Fruit fly (Drosophila melanogaster) whole organism, embryonic: ENCODE measurements around the gene CG44261.

Source experiments
- Atf-2 ChIP-seq: fragments of 200-800 bp; sonication (Bioruptor generic); optimal IDR thresholded peaks from 2 replicates; lab custom pipeline; 2016; ENCODE audit warnings: missing biosample characterization, missing genetic modification characterization
- B-H2 ChIP-seq: fragments of 200-800 bp; sonication (Bioruptor generic); optimal IDR thresholded peaks from 2 replicates; lab custom pipeline; 2018; ENCODE audit warnings: missing biosample characterization, mild to moderate bottlenecking, missing genetic modification characterization
- BEAF-32 ChIP-seq: fragments of 200-800 bp; sonication (Bioruptor generic); optimal IDR thresholded peaks from 3 replicates; lab custom pipeline; 2017; ENCODE audit warnings: missing biosample characterization, missing genetic modification characterization, mild to moderate bottlenecking, moderate library complexity, missing genetic modification reagents
- CG10209 ChIP-seq: fragments of 200-800 bp; sonication (Bioruptor generic); optimal IDR thresholded peaks from 3 replicates; lab custom pipeline; 2017; ENCODE audit warnings: missing biosample characterization, mild to moderate bottlenecking, missing genetic modification characterization, missing genetic modification reagents
- CG10321 ChIP-seq: fragments of 200-800 bp; sonication (Bioruptor generic); IDR thresholded peaks from 2 replicates; pipeline ENCODE4 v1.3.6; 2022; ENCODE audit warnings: missing biosample characterization, missing genetic modification characterization
- CG10366 ChIP-seq: fragments of 200-800 bp; sonication (Bioruptor generic); IDR thresholded peaks from 2 replicates; pipeline ENCODE4 v1.3.6; 2022; ENCODE audit warnings: missing biosample characterization, missing genetic modification characterization
- CG11085 ChIP-seq: fragments of 200-800 bp; sonication (Bioruptor generic); IDR thresholded peaks from 2 replicates; pipeline ENCODE4 v1.3.6; 2022; ENCODE audit warnings: missing biosample characterization, missing genetic modification characterization
- CG12236 ChIP-seq: fragments of 200-800 bp; sonication (Bioruptor generic); optimal IDR thresholded peaks from 2 replicates; lab custom pipeline; 2016; ENCODE audit warnings: missing biosample characterization, missing genetic modification characterization
- CG15514 ChIP-seq: fragments of 200-800 bp; sonication (Bioruptor generic); optimal IDR thresholded peaks from 3 replicates; lab custom pipeline; 2017; ENCODE audit warnings: missing biosample characterization, missing genetic modification characterization, mild to moderate bottlenecking, moderate library complexity, missing genetic modification reagents
- CG15601 ChIP-seq: fragments of 200-800 bp; sonication (Bioruptor generic); optimal IDR thresholded peaks from 3 replicates; lab custom pipeline; 2019; ENCODE audit warnings: missing biosample characterization, mild to moderate bottlenecking, missing genetic modification characterization, moderate library complexity
- CG17328 ChIP-seq: fragments of 200-800 bp; sonication (Bioruptor generic); IDR thresholded peaks from 2 replicates; pipeline ENCODE4 v1.3.6; 2022; ENCODE audit warnings: missing biosample characterization, missing genetic modification characterization
- CG17568 ChIP-seq: fragments of 200-800 bp; sonication (Bioruptor generic); optimal IDR thresholded peaks from 2 replicates; lab custom pipeline; 2018; ENCODE audit warnings: missing biosample characterization, mild to moderate bottlenecking, missing genetic modification characterization, moderate library complexity
- CG2120 ChIP-seq: fragments of 200-800 bp; sonication (Bioruptor generic); optimal IDR thresholded peaks from 3 replicates; lab custom pipeline; 2016; ENCODE audit warnings: missing biosample characterization, missing genetic modification characterization
- CG2199 ChIP-seq: fragments of 200-800 bp; sonication (Bioruptor generic); IDR thresholded peaks from 3 replicates; pipeline ENCODE4 v1.3.6; 2022; ENCODE audit warnings: missing biosample characterization, missing genetic modification characterization
- CG2678 ChIP-seq: fragments of 200-800 bp; sonication (Bioruptor generic); optimal IDR thresholded peaks from 3 replicates; lab custom pipeline; 2019; ENCODE audit warnings: missing biosample characterization, mild to moderate bottlenecking, missing genetic modification characterization, moderate library complexity
- CG6813 ChIP-seq: fragments of 200-800 bp; sonication (Bioruptor generic); optimal IDR thresholded peaks from 2 replicates; lab custom pipeline; 2017; ENCODE audit warnings: missing biosample characterization, missing genetic modification characterization, mild to moderate bottlenecking, moderate library complexity, missing genetic modification reagents
- CG8388 ChIP-seq: fragments of 200-800 bp; sonication (Bioruptor generic); optimal IDR thresholded peaks from 2 replicates; lab custom pipeline; 2019; ENCODE audit warnings: missing biosample characterization, mild to moderate bottlenecking, missing genetic modification characterization, moderate library complexity
- D19B ChIP-seq: fragments of 200-800 bp; sonication (Bioruptor generic); optimal IDR thresholded peaks from 2 replicates; lab custom pipeline; 2017; ENCODE audit warnings: missing biosample characterization, mild to moderate bottlenecking, missing genetic modification characterization
- Deaf1 ChIP-seq: fragments of 200-800 bp; optimal IDR thresholded peaks from 3 replicates; lab custom pipeline; 2019; ENCODE audit warnings: missing biosample characterization, mild to moderate bottlenecking, missing genetic modification characterization, moderate library complexity
- HmgZ ChIP-seq: fragments of 200-800 bp; sonication (Bioruptor generic); optimal IDR thresholded peaks from 2 replicates; lab custom pipeline; 2018; ENCODE audit warnings: missing biosample characterization, mild to moderate bottlenecking, missing genetic modification characterization
- Hmx ChIP-seq: fragments of 200-800 bp; sonication (Bioruptor generic); optimal IDR thresholded peaks from 2 replicates; lab custom pipeline; 2016; ENCODE audit warnings: missing biosample characterization, missing genetic modification characterization
- Kr ChIP-seq: fragments of 200-800 bp; sonication (Bioruptor generic); optimal IDR thresholded peaks from 2 replicates; lab custom pipeline; 2017; ENCODE audit warnings: missing biosample characterization, mild to moderate bottlenecking, missing genetic modification characterization
- Mad ChIP-seq: fragments of 200-800 bp; sonication (Bioruptor generic); optimal IDR thresholded peaks from 2 replicates; lab custom pipeline; 2016; ENCODE audit warnings: missing biosample characterization, missing genetic modification characterization
- Pdp1 ChIP-seq, 2 experiments: fragments of 200-800 bp; sonication (Bioruptor generic); optimal IDR thresholded peaks; 3 replicates each; lab custom pipeline; 2016; ENCODE audit warnings: missing biosample characterization in 2 of 2, missing genetic modification characterization in 2 of 2, mild to moderate bottlenecking in 1 of 2, moderate library complexity in 1 of 2
- Ravus ChIP-seq: fragments of 200-800 bp; sonication (Bioruptor generic); IDR thresholded peaks from 2 replicates; pipeline ENCODE4 v1.3.6; 2022; ENCODE audit warnings: missing biosample characterization, missing genetic modification characterization
- Usf ChIP-seq: fragments of 200-800 bp; sonication (Bioruptor generic); optimal IDR thresholded peaks from 2 replicates; lab custom pipeline; 2017; ENCODE audit warnings: missing genotype, missing biosample characterization, missing genetic modification characterization
- ap ChIP-seq: fragments of 200-800 bp; sonication (Bioruptor generic); IDR thresholded peaks from 2 replicates; pipeline ENCODE4 v1.3.6; 2022; ENCODE audit warnings: missing biosample characterization, missing genetic modification characterization
- br ChIP-seq: fragments of >200 bp; optimal IDR thresholded peaks from 2 replicates; lab custom pipeline; 2017
- cg ChIP-seq: fragments of 200-800 bp; sonication (Bioruptor generic); optimal IDR thresholded peaks from 3 replicates; lab custom pipeline; 2019; ENCODE audit warnings: missing biosample characterization, mild to moderate bottlenecking, missing genetic modification characterization, moderate library complexity
- ems ChIP-seq: fragments of 200-800 bp; sonication (Bioruptor generic); optimal IDR thresholded peaks from 3 replicates; lab custom pipeline; 2016; ENCODE audit warnings: missing biosample characterization, missing genetic modification characterization
- gce ChIP-seq: fragments of 200-800 bp; sonication (Bioruptor generic); IDR thresholded peaks from 3 replicates; pipeline ENCODE4 v1.3.6; 2022; ENCODE audit warnings: missing biosample characterization, missing genetic modification characterization
- hbn ChIP-seq: fragments of 200-800 bp; sonication (Bioruptor generic); IDR thresholded peaks from 2 replicates; pipeline ENCODE4 v1.3.6; 2022; ENCODE audit warnings: missing biosample characterization, missing genetic modification characterization; ENCODE audit not compliant: partially characterized antibody
- her ChIP-seq: fragments of 200-800 bp; sonication (Bioruptor generic); optimal IDR thresholded peaks from 2 replicates; lab custom pipeline; 2016; ENCODE audit warnings: missing biosample characterization, missing genetic modification characterization
- mam ChIP-seq: fragments of 200-800 bp; sonication (Bioruptor generic); optimal IDR thresholded peaks from 3 replicates; lab custom pipeline; 2016; ENCODE audit warnings: missing biosample characterization, missing genetic modification characterization
- nom ChIP-seq: fragments of 200-800 bp; sonication (Bioruptor generic); optimal IDR thresholded peaks from 2 replicates; lab custom pipeline; 2017; ENCODE audit warnings: missing biosample characterization, missing genetic modification characterization, mild to moderate bottlenecking, moderate library complexity, missing genetic modification reagents
- pfk ChIP-seq: fragments of 200-800 bp; sonication (Bioruptor generic); optimal IDR thresholded peaks from 2 replicates; lab custom pipeline; 2018; ENCODE audit warnings: missing biosample characterization, mild to moderate bottlenecking, missing genetic modification characterization, moderate library complexity
- run ChIP-seq: fragments of 200-800 bp; sonication (Bioruptor generic); optimal IDR thresholded peaks from 3 replicates; lab custom pipeline; 2018; ENCODE audit warnings: missing biosample characterization, mild to moderate bottlenecking, missing genetic modification characterization
- schlank ChIP-seq: fragments of 200-800 bp; sonication (Bioruptor generic); optimal IDR thresholded peaks from 2 replicates; lab custom pipeline; 2018; ENCODE audit warnings: missing biosample characterization, mild to moderate bottlenecking, missing genetic modification characterization
- slou ChIP-seq: fragments of 200-800 bp; sonication (Bioruptor generic); optimal IDR thresholded peaks from 3 replicates; lab custom pipeline; 2016; ENCODE audit warnings: missing biosample characterization, missing genetic modification characterization
- sna ChIP-seq: fragments of 200-800 bp; sonication (Bioruptor generic); IDR thresholded peaks from 2 replicates; pipeline ENCODE4 v1.3.6; 2022; ENCODE audit warnings: missing biosample characterization, missing genetic modification characterization; ENCODE audit not compliant: partially characterized antibody
- sr ChIP-seq: fragments of 200-800 bp; sonication (Bioruptor generic); IDR thresholded peaks from 3 replicates; pipeline ENCODE4 v1.3.6; 2022; ENCODE audit warnings: missing biosample characterization, missing genetic modification characterization
- ssp ChIP-seq: fragments of 200-800 bp; sonication (Bioruptor generic); IDR thresholded peaks from 2 replicates; pipeline ENCODE4 v1.3.6; 2022; ENCODE audit warnings: missing biosample characterization, missing genetic modification characterization
- tll ChIP-seq, 2 experiments: fragments of 200-800 bp in 1 of 2; fragments of >200 bp in 1 of 2; sonication (Bioruptor generic) in 1 of 2; optimal IDR thresholded peaks; 2 replicates each; lab custom pipeline; 2017 to 2019; ENCODE audit warnings: missing biosample characterization in 2 of 2, missing genetic modification characterization in 2 of 2, mild to moderate bottlenecking in 1 of 2, moderate library complexity in 1 of 2
- trem ChIP-seq: fragments of 200-800 bp; optimal IDR thresholded peaks from 3 replicates; lab custom pipeline; 2019; ENCODE audit warnings: missing biosample characterization, mild to moderate bottlenecking, missing genetic modification characterization, moderate library complexity
- vvl ChIP-seq: fragments of 200-800 bp; sonication (Bioruptor generic); IDR thresholded peaks from 2 replicates; pipeline ENCODE4 v1.3.6; 2022; ENCODE audit warnings: missing biosample characterization, missing genetic modification characterization
- zen ChIP-seq: fragments of 200-800 bp; sonication (Bioruptor generic); optimal IDR thresholded peaks from 3 replicates; lab custom pipeline; 2018; ENCODE audit warnings: missing biosample characterization, mild to moderate bottlenecking, missing genetic modification characterization, moderate library complexity

Gene CG44261

DNA sequence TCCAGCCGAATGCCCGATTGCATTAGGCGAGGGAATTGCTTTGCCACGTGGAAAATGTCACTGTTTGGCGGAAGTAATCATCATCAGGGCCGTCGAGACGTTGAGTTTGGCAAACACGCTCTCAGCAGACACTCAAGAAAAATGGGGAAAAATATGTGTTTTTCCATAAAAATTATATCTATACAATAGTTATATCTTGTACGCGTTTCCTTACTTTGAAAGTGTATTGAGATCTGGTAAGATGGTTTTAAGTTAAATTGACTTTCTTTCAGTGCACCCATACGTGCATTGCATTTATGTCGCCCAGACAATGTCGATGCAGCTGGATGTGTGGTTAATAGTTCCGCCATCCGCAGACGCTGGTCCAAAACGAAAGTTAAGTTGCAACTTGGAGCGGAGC lies 22.0 kb downstream of the CG44261 start (continued):
- TF ChIP-seq tll (GFP tag; optimal IDR thresholded peaks at IDR 0.05; lab: Kevin White, UChicago): no peak
- TF ChIP-seq CG11085 (GFP tag; lab: Robert Waterston, UW): no peak
- no peak for TF ChIP-seq CG2120 (GFP tag; lab: Kevin White, UChicago)

- TF ChIP-seq br (no peak), nom (GFP tag; lab: Kevin White, UChicago) (peak; percentile 86)
These were observed 27.0 kb downstream of the CG44261 start for dm6 chr3R:9380970-9381369.

DNA sequence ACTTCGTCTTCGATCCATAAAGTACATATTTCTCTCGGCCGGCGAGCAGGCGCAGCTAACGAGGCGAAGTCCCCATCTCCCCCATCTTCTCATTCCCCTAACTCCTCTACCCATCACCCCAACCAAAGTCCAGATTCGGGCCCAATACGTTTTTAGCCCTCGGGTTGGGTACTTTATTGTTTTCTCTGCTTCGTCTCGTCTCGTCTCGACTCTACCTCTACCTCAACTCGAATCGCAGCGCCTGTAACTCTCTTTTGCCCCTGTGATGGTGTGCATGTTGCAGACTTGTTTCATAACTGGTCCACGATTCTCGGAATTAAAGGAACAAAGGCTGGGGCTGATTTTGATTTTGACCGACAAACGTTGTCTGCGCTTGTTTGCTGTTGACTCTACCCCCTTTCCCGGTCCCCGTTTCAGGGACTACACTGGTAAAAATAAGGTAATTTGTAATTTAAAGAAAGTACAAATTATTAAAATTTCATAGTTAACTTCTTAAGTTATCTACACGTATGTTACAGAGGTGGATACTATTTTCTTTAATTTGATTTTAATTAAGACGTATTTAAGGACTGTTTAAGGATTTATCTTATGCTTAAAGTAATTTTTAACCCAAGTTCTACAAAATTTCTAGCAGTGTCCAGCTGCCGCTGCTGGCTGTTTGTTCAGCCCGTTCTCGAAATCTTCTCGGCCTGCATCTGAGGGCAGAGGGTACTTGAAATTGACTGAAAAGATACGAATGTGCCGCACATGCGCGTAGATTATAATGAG lies 29.1 kb downstream of the CG44261 start:
- TF ChIP-seq Hmx (no peak), schlank (tag; lab: Kevin White, UChicago) (no peak), cg (GFP tag; lab: Kevin White, UChicago) (no peak), ems (GFP tag; lab: Kevin White, UChicago) (no peak), CG12236 (GFP tag; lab: Kevin White, UChicago) (no peak), D19B (GFP tag; lab: Kevin White, UChicago) (no peak), hbn (GFP tag; lab: Robert Waterston, UW) (no peak), CG2199 (GFP tag; lab: Robert Waterston, UW) (no peak), CG10209 (GFP tag; lab: Kevin White, UChicago) (peak; percentile 58), CG15514 (no peak), CG15601 (tag; lab: Kevin White, UChicago) (peak; percentile 78), run (tag; lab: Kevin White, UChicago) (no peak), sna (GFP tag; lab: Robert Waterston, UW) (no peak), Pdp1 (GFP tag; optimal IDR thresholded peaks at IDR 0.05; lab: Kevin White, UChicago) (peak; percentile 1 to 37), her (GFP tag; lab: Kevin White, UChicago) (no peak), CG6813 (GFP tag; lab: Kevin White, UChicago) (peak; percentile 22), gce (no peak), sr (GFP tag; lab: Robert Waterston, UW) (no peak), Mad (GFP tag; lab: Kevin White, UChicago) (no peak), Ravus (GFP tag; lab: Robert Waterston, UW) (no peak), ap (GFP tag; lab: Robert Waterston, UW) (no peak), mam (GFP tag; lab: Kevin White, UChicago) (no peak), BEAF-32 (GFP tag; lab: Kevin White, UChicago) (no peak), HmgZ (no peak), CG17568 (GFP tag; lab: Kevin White, UChicago) (peak; percentile 0), CG10321 (no peak), trem (peak; percentile 85), Kr (GFP tag; lab: Kevin White, UChicago) (peak; percentile 87), vvl (GFP tag; lab: Robert Waterston, UW) (peak; percentile 58), CG8388 (GFP tag; lab: Kevin White, UChicago) (peak; percentile 61), Deaf1 (tag; lab: Kevin White, UChicago) (peak; percentile 45), Usf (GFP tag; lab: Kevin White, UChicago) (peak; percentile 39), pfk (GFP tag; lab: Kevin White, UChicago) (no peak), CG2678 (tag; lab: Kevin White, UChicago) (peak; percentile 66), B-H2 (no peak), Atf-2 (no peak), CG10366 (GFP tag; lab: Robert Waterston, UW) (no peak), zen (tag; lab: Kevin White, UChicago) (peak; percentile 71), ssp (no peak), CG17328 (peak; percentile 50), slou (no peak)
